Worm (Caenorhabditis elegans) whole organism, L3 larva: ENCODE results near the gene hot-4.

ENCODE experiments used
- ama-1 ChIP-seq: fragments of 150-350 bp; optimal IDR thresholded peaks from 2 replicates; lab custom pipeline; 2018
- ceh-16 ChIP-seq: sonication (generic microtip); optimal IDR thresholded peaks from 2 replicates; lab custom pipeline; 2017; ENCODE audit warnings: missing biosample characterization, missing genetic modification characterization
- daf-12 ChIP-seq: fragments of 150-350 bp; optimal IDR thresholded peaks from 2 replicates; lab custom pipeline; 2014; ENCODE audit warnings: missing biosample characterization, missing genetic modification reagents, missing genetic modification characterization
- nhr-237 ChIP-seq: fragments of 150-350 bp; optimal IDR thresholded peaks from 2 replicates; lab custom pipeline; 2014; ENCODE audit warnings: missing biosample characterization, missing genetic modification characterization
- nhr-28 ChIP-seq: fragments of 150-350 bp; optimal IDR thresholded peaks from 2 replicates; lab custom pipeline; 2014; ENCODE audit warnings: missing biosample characterization, missing genetic modification characterization
- snpc-4 ChIP-seq: fragments of 150-350 bp; optimal IDR thresholded peaks from 2 replicates; lab custom pipeline; 2014; ENCODE audit warnings: missing biosample characterization, missing genetic modification characterization
- tbx-2 ChIP-seq: sonication (generic microtip); optimal IDR thresholded peaks from 2 replicates; lab custom pipeline; 2016; ENCODE audit warnings: mild to moderate bottlenecking, missing genetic modification characterization, missing compliant biosample characterization

DNA sequence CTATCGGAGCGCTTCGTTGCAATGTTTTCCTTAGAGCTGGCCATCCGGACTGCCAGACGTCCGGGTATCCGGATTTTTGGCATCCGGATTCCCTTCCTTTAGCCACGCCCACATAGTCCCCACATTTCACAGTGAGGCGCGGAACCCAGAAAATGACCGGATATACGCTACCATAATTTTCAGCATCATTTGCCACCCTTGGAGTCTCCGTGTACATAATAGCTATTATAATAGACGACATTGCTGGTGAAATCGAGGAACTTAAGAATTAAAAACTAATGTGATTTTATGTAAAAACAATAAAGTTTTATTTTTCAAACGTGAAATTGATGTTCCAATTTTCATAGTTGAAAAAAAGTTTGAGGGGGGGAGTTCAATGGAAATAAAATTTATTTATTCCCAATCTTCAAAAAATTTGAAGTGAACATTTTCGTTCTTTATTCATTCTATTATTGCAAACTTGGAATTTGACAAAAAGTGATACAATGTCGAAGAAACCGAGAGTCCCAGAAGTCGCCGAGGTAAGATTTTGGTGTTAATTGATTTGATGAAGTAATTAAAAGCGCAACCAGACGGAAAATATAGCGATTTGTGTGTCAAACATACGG, 6.9 kb upstream of the hot-4 start:
- TF ChIP-seq nhr-28 (tag; lab: Kevin White, UChicago) (no peak), ceh-16 (tag; lab: Kevin White, UChicago) (no peak), tbx-2 (no peak), ama-1 (no peak), daf-12 (tag; lab: Kevin White, UChicago) (no peak), nhr-237 (tag; lab: Kevin White, UChicago) (no peak), snpc-4 (tag; lab: Kevin White, UChicago) (no peak)
